Fruit fly (Drosophila melanogaster): ENCODE results near the gene daed.
A peak's percentile ranks its signal among the peaks of the same experiment; 100 is the strongest.

Gene daed

DNA sequence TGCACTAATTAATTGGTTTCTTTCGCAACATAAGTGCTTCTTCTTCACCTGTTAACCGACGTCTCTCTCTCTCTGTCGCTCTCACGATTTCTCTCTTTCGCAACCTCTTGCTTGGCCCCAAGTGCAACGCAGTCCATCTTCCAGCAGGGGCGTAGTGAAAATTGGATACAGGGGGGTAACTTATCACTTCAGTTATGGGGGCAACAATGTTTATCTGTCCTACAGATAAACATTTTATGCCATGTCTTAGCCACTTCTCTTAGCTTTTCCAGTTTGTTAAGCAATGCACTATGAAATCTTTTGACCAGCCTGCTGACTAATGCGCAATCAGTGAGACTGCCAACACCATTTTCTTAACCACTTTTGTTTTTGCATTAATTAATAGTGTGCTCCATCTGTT lies 11.2 kb upstream of the daed start (continued):
- TF ChIP-seq en (GFP tag; optimal IDR thresholded peaks at IDR 0.05) (no peak), CG1832 (GFP tag; optimal IDR thresholded peaks at IDR 0.05) (no peak), CG12219 (GFP tag; optimal IDR thresholded peaks at IDR 0.05) (peak; percentile 39), inv (GFP tag; IDR thresholded peaks at IDR 0.05; ENCODE audit: partially characterized antibody) (no peak), slou (GFP tag; optimal IDR thresholded peaks at IDR 0.05) (no peak), CG10321 (GFP tag; IDR thresholded peaks at IDR 0.05) (no peak), CG6272 (GFP tag; IDR thresholded peaks at IDR 0.05) (no peak), Meics (GFP tag; optimal IDR thresholded peaks at IDR 0.05) (peak; percentile 27), E2f1 (GFP tag; IDR thresholded peaks at IDR 0.05) (peak; percentile 52; the same call in 1 of the 2 replicates), fru (optimal IDR thresholded peaks at IDR 0.05) (no peak), CG9437 (GFP tag; optimal IDR thresholded peaks at IDR 0.05) (peak; percentile 19), onecut (GFP tag; IDR thresholded peaks at IDR 0.05) (peak; percentile 47), Nf-YC (tag; optimal IDR thresholded peaks at IDR 0.05) (peak; percentile 30), CG8388 (GFP tag; optimal IDR thresholded peaks at IDR 0.05) (peak; percentile 35), Dll (GFP tag; IDR thresholded peaks at IDR 0.05; ENCODE audit: partially characterized antibody) (no peak), NC2β (GFP tag; optimal IDR thresholded peaks at IDR 0.05) (peak; percentile 3), caup (GFP tag; optimal IDR thresholded peaks at IDR 0.05; ENCODE audit: severe bottlenecking) (no peak), CG6854 (GFP tag; optimal IDR thresholded peaks at IDR 0.05) (no peak), B-H1 (GFP tag; IDR thresholded peaks at IDR 0.05) (peak; percentile 35; the same call in 1 of the 3 replicates), Hsf (GFP tag; optimal IDR thresholded peaks at IDR 0.05) (peak; percentile 42), ham (GFP tag; IDR thresholded peaks at IDR 0.05) (no peak), CG17912 (GFP tag; optimal IDR thresholded peaks at IDR 0.05) (peak; percentile 52), D19A (tag; optimal IDR thresholded peaks at IDR 0.05) (peak; percentile 22), phol (tag; optimal IDR thresholded peaks at IDR 0.05) (peak; percentile 51), nom (GFP tag; optimal IDR thresholded peaks at IDR 0.05) (peak; percentile 49), CG8359 (GFP tag; optimal IDR thresholded peaks at IDR 0.05; ENCODE audit: borderline replicate concordance) (no peak), ind (GFP tag; optimal IDR thresholded peaks at IDR 0.05) (peak; percentile 49), CG33213 (GFP tag; optimal IDR thresholded peaks at IDR 0.05) (no peak), Ets97D (GFP tag; optimal IDR thresholded peaks at IDR 0.05) (no peak), gcm2 (GFP tag; optimal IDR thresholded peaks at IDR 0.05) (peak; percentile 63), CG4360 (GFP tag; IDR thresholded peaks at IDR 0.05) (no peak), tap (tag; optimal IDR thresholded peaks at IDR 0.05) (peak; percentile 64), CG2199 (GFP tag; IDR thresholded peaks at IDR 0.05) (no peak), Elba2 (GFP tag; optimal IDR thresholded peaks at IDR 0.05) (no peak), CG12299 (tag; optimal IDR thresholded peaks at IDR 0.05) (no peak), CG6689 (GFP tag; IDR thresholded peaks at IDR 0.05) (peak; percentile 62), CG16863 (GFP tag; optimal IDR thresholded peaks at IDR 0.05) (peak; percentile 42), Ptx1 (GFP tag; IDR thresholded peaks at IDR 0.05) (peak; percentile 66), Tbp (GFP tag; optimal IDR thresholded peaks at IDR 0.05) (no peak), CG3838 (GFP tag; optimal IDR thresholded peaks at IDR 0.05) (no peak), repo (GFP tag; optimal IDR thresholded peaks at IDR 0.05) (no peak), maf-S (GFP tag; optimal IDR thresholded peaks at IDR 0.05) (no peak), CG7839 (tag; optimal IDR thresholded peaks at IDR 0.05) (no peak), CG13296 (GFP tag; optimal IDR thresholded peaks at IDR 0.05) (peak; percentile 41), pita (GFP tag; optimal IDR thresholded peaks at IDR 0.05) (no peak), ssp (GFP tag; IDR thresholded peaks at IDR 0.05) (0 out of 2 replicates have a peak, but pooled peaks have one; percentile 13), CG10979 (tag; optimal IDR thresholded peaks at IDR 0.05) (peak; percentile 28), seq (GFP tag; IDR thresholded peaks at IDR 0.05) (0 out of 2 replicates have a peak, but pooled peaks have one; percentile 15), MBD-R2 (GFP tag; IDR thresholded peaks at IDR 0.05) (no peak), nmo (GFP tag; optimal IDR thresholded peaks at IDR 0.05) (peak; percentile 26), ftz-f1 (GFP tag; optimal IDR thresholded peaks at IDR 0.05) (no peak), stc (GFP tag; IDR thresholded peaks at IDR 0.05) (peak; percentile 72; the same call in 1 of the 2 replicates)
